Worm (Caenorhabditis elegans) whole organism, L4/young adult: ENCODE results near the gene F23H12.3.

Experiments
- W03F9.2 ChIP-seq: fragments of 150-350 bp; optimal IDR thresholded peaks from 2 replicates; lab custom pipeline; 2014; ENCODE audit warnings: missing biosample characterization, missing genetic modification characterization
- him-1 ChIP-seq: sonication (generic microtip); optimal IDR thresholded peaks from 2 replicates; lab custom pipeline; 2016; ENCODE audit warnings: missing genotype, missing genetic modification reagents, missing genetic modification characterization, missing compliant biosample characterization

ce11 chrV:12349365-12349764, 4.4 kb downstream of the F23H12.3 start:
- TF ChIP-seq him-1 (tag; lab: Kevin White, UChicago) = no peak
- TF ChIP-seq W03F9.2 (tag; lab: Kevin White, UChicago) = no peak
